Worm (Caenorhabditis elegans): ENCODE measurements around the gene K12H4.7.
A peak's percentile ranks its signal among the peaks of the same experiment; 100 is the strongest.

The K12H4.7 gene

ce11 chrIII:8043784-8044183, 7.1 kb downstream of the K12H4.7 start (continued):
- TF ChIP-seq zip-11 (GFP tag; IDR thresholded peaks at IDR 0.05): no peak
- peak; percentile 78 for TF ChIP-seq nhr-48 (tag; optimal IDR thresholded peaks at IDR 0.05)
- no peak for TF ChIP-seq skn-1 (tag; optimal IDR thresholded peaks at IDR 0.05)
- peak; percentile 98 for TF ChIP-seq hmg-1.1 (GFP tag; IDR thresholded peaks at IDR 0.05)
- TF ChIP-seq R02D3.7 (tag; optimal IDR thresholded peaks at IDR 0.05): peak; percentile 47
- no peak for TF ChIP-seq nhr-111 (GFP tag; optimal IDR thresholded peaks at IDR 0.05)
- peak; percentile 90 for TF ChIP-seq nhr-102 (tag; optimal IDR thresholded peaks at IDR 0.05)
- peak; percentile 42 for TF ChIP-seq ceh-62 (tag; optimal IDR thresholded peaks at IDR 0.05)
- peak; percentile 28 for TF ChIP-seq ceh-82 (tag; optimal IDR thresholded peaks at IDR 0.05)
- TF ChIP-seq mep-1 (tag; optimal IDR thresholded peaks at IDR 0.05): peak; percentile 99
- TF ChIP-seq nhr-10 (tag; optimal IDR thresholded peaks at IDR 0.05): peak; percentile 92
- peak; percentile 80; the same call in 1 of the 2 replicates for TF ChIP-seq lin-29 (GFP tag; IDR thresholded peaks at IDR 0.05)
- peak; percentile 66 for TF ChIP-seq php-3 (GFP tag; IDR thresholded peaks at IDR 0.05)
- no peak for TF ChIP-seq daf-12 (tag; optimal IDR thresholded peaks at IDR 0.05)
- TF ChIP-seq nhr-11 (tag; optimal IDR thresholded peaks at IDR 0.05): peak; percentile 99
- TF ChIP-seq lin-39 (tag; optimal IDR thresholded peaks at IDR 0.05): peak; percentile 83
- peak; percentile 3 to 93 for TF ChIP-seq mdl-1 (tag; optimal IDR thresholded peaks at IDR 0.05)
- peak; percentile 95 for TF ChIP-seq ctbp-1 (GFP tag; IDR thresholded peaks at IDR 0.05)
- TF ChIP-seq mes-2 (tag; optimal IDR thresholded peaks at IDR 0.05; ENCODE audit: poor library complexity, severe bottlenecking): peak; percentile 100
- peak; percentile 96 for TF ChIP-seq lin-38 (GFP tag; IDR thresholded peaks at IDR 0.05)
- TF ChIP-seq mdt-29 (GFP tag; IDR thresholded peaks at IDR 0.05): no peak; the same call in 1 of the 2 replicates
- TF ChIP-seq egl-43 (GFP tag; IDR thresholded peaks at IDR 0.05): no peak; the same call in 1 of the 2 replicates
- peak; percentile 83 for TF ChIP-seq dmd-8 (GFP tag; IDR thresholded peaks at IDR 0.05)
- TF ChIP-seq snpc-4 (tag; optimal IDR thresholded peaks at IDR 0.05): no peak
- TF ChIP-seq duxl-1 (tag; optimal IDR thresholded peaks at IDR 0.05; ENCODE audit: poor library complexity): peak; percentile 95
- peak in 1 of 2 experiments; percentile 100 for TF ChIP-seq unc-62 (GFP tag; optimal IDR thresholded peaks at IDR 0.05 in 1 of 2)
- peak; percentile 58 for TF ChIP-seq unc-62 (tag; optimal IDR thresholded peaks at IDR 0.05)
- TF ChIP-seq tag-97 (GFP tag; IDR thresholded peaks at IDR 0.05): 0 out of 2 replicates have a peak, but pooled peaks have one; percentile 83
- peak; percentile 98 for TF ChIP-seq ZK337.2 (GFP tag; IDR thresholded peaks at IDR 0.05)
- TF ChIP-seq madf-5 (GFP tag; IDR thresholded peaks at IDR 0.05): peak; percentile 96 to 98
- TF ChIP-seq dve-1 (tag; optimal IDR thresholded peaks at IDR 0.05; ENCODE audit: insufficient read depth): peak; percentile 99
- peak; percentile 85 for TF ChIP-seq lir-3 (tag; optimal IDR thresholded peaks at IDR 0.05)
- TF ChIP-seq fos-1 (tag; optimal IDR thresholded peaks at IDR 0.05): no peak
- peak; percentile 52 for TF ChIP-seq ceh-28 (tag; optimal IDR thresholded peaks at IDR 0.05)
- TF ChIP-seq madf-9 (GFP tag; conservative IDR thresholded peaks at IDR 0.05): peak; percentile 97
- TF ChIP-seq unc-130 (GFP tag; optimal IDR thresholded peaks at IDR 0.05): peak; percentile 99
- TF ChIP-seq nhr-25 (tag; optimal IDR thresholded peaks at IDR 0.05; ENCODE audit: borderline replicate concordance, insufficient read depth): peak; percentile 96
- peak; percentile 86 for TF ChIP-seq pqm-1 (tag; optimal IDR thresholded peaks at IDR 0.05)
- TF ChIP-seq aly-2 (tag; optimal IDR thresholded peaks at IDR 0.05): peak; percentile 86
- TF ChIP-seq tra-1 (GFP tag; IDR thresholded peaks at IDR 0.05): peak; percentile 99
- peak; percentile 99 for TF ChIP-seq fkh-10 (GFP tag; optimal IDR thresholded peaks at IDR 0.05)
- peak; percentile 88 for TF ChIP-seq ces-1 (GFP tag; optimal IDR thresholded peaks at IDR 0.05)
- TF ChIP-seq cey-2 (tag; optimal IDR thresholded peaks at IDR 0.05; ENCODE audit: borderline replicate concordance, insufficient read depth): peak; percentile 68
- TF ChIP-seq ztf-7 (tag; optimal IDR thresholded peaks at IDR 0.05): peak; percentile 82
- TF ChIP-seq dpl-1 (GFP tag; optimal IDR thresholded peaks at IDR 0.05): peak; percentile 92
- no peak for TF ChIP-seq attf-4 (tag; optimal IDR thresholded peaks at IDR 0.05)
- TF ChIP-seq lsy-2 (tag; optimal IDR thresholded peaks at IDR 0.05): peak; percentile 96 to 98
- TF ChIP-seq arid-1 (GFP tag; conservative IDR thresholded peaks at IDR 0.05): peak; percentile 98
- no peak for TF ChIP-seq ztf-11 (tag; optimal IDR thresholded peaks at IDR 0.05)
- TF ChIP-seq Y5F2A.4 (GFP tag; optimal IDR thresholded peaks at IDR 0.05): peak; percentile 32
- peak; percentile 97 for TF ChIP-seq T20F7.1 (GFP tag; optimal IDR thresholded peaks at IDR 0.05)

Measured in whole organism, L4 larva.